Worm (Caenorhabditis elegans) whole organism, L2 larva: ENCODE results near the gene M28.9.

Source experiments
- ZK546.5 ChIP-seq: sonication (generic microtip); optimal IDR thresholded peaks from 2 replicates; lab custom pipeline; 2017; ENCODE audit warnings: missing biosample characterization, missing genetic modification characterization
- lsy-2 ChIP-seq, 2 experiments: fragments of 150-350 bp in 1 of 2; sonication (generic microtip) in 1 of 2; optimal IDR thresholded peaks; 2 replicates each; lab custom pipeline; 2014 to 2017; ENCODE audit warnings: missing biosample characterization in 2 of 2, missing genetic modification characterization in 2 of 2
- nhr-12 ChIP-seq: fragments of 150-350 bp; optimal IDR thresholded peaks from 2 replicates; lab custom pipeline; 2014; ENCODE audit warnings: missing biosample characterization, missing genetic modification characterization
- nhr-77 ChIP-seq: fragments of 150-350 bp; optimal IDR thresholded peaks from 2 replicates; lab custom pipeline; 2014; ENCODE audit warnings: missing biosample characterization, missing genetic modification characterization
- skn-1 ChIP-seq: sonication (generic microtip); optimal IDR thresholded peaks from 2 replicates; lab custom pipeline; 2017; ENCODE audit warnings: missing biosample characterization, missing genetic modification characterization

DNA sequence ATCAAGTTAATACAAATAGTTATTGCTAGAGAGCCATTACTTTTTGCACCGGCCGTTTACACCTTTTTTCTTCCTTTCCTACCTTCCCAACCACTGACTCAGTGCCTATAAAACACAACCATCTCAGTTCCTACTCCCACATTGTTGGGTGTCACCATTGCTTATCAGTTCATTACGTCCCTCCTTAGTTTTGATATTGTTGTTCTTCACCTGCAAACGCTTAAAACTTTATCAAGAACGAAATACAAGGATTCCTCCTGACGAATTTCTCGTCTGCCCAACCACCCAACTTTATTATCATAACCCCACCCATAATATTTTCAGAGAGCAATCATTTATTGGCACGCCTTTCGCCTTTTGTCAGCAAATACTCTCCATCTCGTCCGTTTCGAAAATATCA lies 12.1 kb upstream of the M28.9 start:
- TF ChIP-seq nhr-12 (tag; lab: Kevin White, UChicago) (no peak), ZK546.5 (tag; lab: Kevin White, UChicago) (no peak), skn-1 (tag; lab: Kevin White, UChicago) (no peak), nhr-77 (no peak), lsy-2 (tag; optimal IDR thresholded peaks at IDR 0.05; lab: Kevin White, UChicago) (no peak)
